Worm (Caenorhabditis elegans): ENCODE measurements around the gene sru-4.

sru-4 gene

ce11 chrIV:9480936-9481335 lies 17.3 kb upstream of the sru-4 start, which contains the start of gene cng-3:
TSS of gene cng-3 (minus strand) at chrIV:9481037.
- TF ChIP-seq M03D4.4 (tag; optimal IDR thresholded peaks at IDR 0.05): no peak
- TF ChIP-seq blmp-1 (tag; optimal IDR thresholded peaks at IDR 0.05): no peak
- TF ChIP-seq flh-1 (GFP tag; optimal IDR thresholded peaks at IDR 0.05): no peak
- TF ChIP-seq ceh-83 (GFP tag; optimal IDR thresholded peaks at IDR 0.05): no peak
- no peak for TF ChIP-seq mep-1 (tag; optimal IDR thresholded peaks at IDR 0.05)
- TF ChIP-seq elt-1 (tag; optimal IDR thresholded peaks at IDR 0.05; ENCODE audit: borderline replicate concordance, insufficient read depth): no peak
- no peak for TF ChIP-seq unc-39 (tag; optimal IDR thresholded peaks at IDR 0.05)
- no peak for TF ChIP-seq ztf-11 (tag; optimal IDR thresholded peaks at IDR 0.05)
- no peak for TF ChIP-seq tbx-8 (GFP tag; optimal IDR thresholded peaks at IDR 0.05)
- TF ChIP-seq nhr-2 (tag; optimal IDR thresholded peaks at IDR 0.05): no peak
- no peak for TF ChIP-seq snpc-4 (tag; optimal IDR thresholded peaks at IDR 0.05)
- TF ChIP-seq mab-5 (tag; optimal IDR thresholded peaks at IDR 0.05): no peak
- no peak for TF ChIP-seq hlh-1 (tag; optimal IDR thresholded peaks at IDR 0.05)
- TF ChIP-seq unc-62 (GFP tag; optimal IDR thresholded peaks at IDR 0.05): no peak
- no peak for TF ChIP-seq lsy-2 (tag; optimal IDR thresholded peaks at IDR 0.05)
- TF ChIP-seq lin-32 (GFP tag; optimal IDR thresholded peaks at IDR 0.05): no peak
- TF ChIP-seq cnd-1 (tag; optimal IDR thresholded peaks at IDR 0.05): no peak

ce11 chrIV:9485040-9485439 lies 13.1 kb upstream of the sru-4 start, which contains the start of gene gadr-2:
TSS of gene gadr-2 (minus strand) at chrIV:9485140.
- TF ChIP-seq lin-32 (GFP tag; optimal IDR thresholded peaks at IDR 0.05) (no peak), M03D4.4 (tag; optimal IDR thresholded peaks at IDR 0.05) (no peak), ceh-43 (GFP tag; optimal IDR thresholded peaks at IDR 0.05) (no peak), elt-3 (tag; optimal IDR thresholded peaks at IDR 0.05) (no peak), cnd-1 (tag; optimal IDR thresholded peaks at IDR 0.05) (no peak), ztf-11 (tag; optimal IDR thresholded peaks at IDR 0.05) (no peak), sem-2 (GFP tag; optimal IDR thresholded peaks at IDR 0.05) (no peak), lin-13 (tag; optimal IDR thresholded peaks at IDR 0.05) (no peak), pha-4 (tag; optimal IDR thresholded peaks at IDR 0.05) (no peak), bed-3 (GFP tag; optimal IDR thresholded peaks at IDR 0.05) (no peak), sptf-1 (tag; optimal IDR thresholded peaks at IDR 0.05) (no peak), hlh-1 (tag; optimal IDR thresholded peaks at IDR 0.05) (no peak), nhr-28 (tag; optimal IDR thresholded peaks at IDR 0.05) (no peak), snpc-4 (tag; optimal IDR thresholded peaks at IDR 0.05) (no peak), ceh-39 (tag; optimal IDR thresholded peaks at IDR 0.05) (no peak), ceh-83 (GFP tag; optimal IDR thresholded peaks at IDR 0.05) (no peak), tbx-8 (GFP tag; optimal IDR thresholded peaks at IDR 0.05) (no peak), unc-120 (tag; optimal IDR thresholded peaks at IDR 0.05; ENCODE audit: poor library complexity, severe bottlenecking) (no peak)

ce11 chrIV:9485972-9486371 lies 12.2 kb upstream of the sru-4 start, which contains the start of gene sru-2:
TSS of gene sru-2 (plus strand) at chrIV:9486272.
- TF ChIP-seq mep-1 (tag; optimal IDR thresholded peaks at IDR 0.05) (no peak), sptf-1 (tag; optimal IDR thresholded peaks at IDR 0.05) (no peak), lin-13 (tag; optimal IDR thresholded peaks at IDR 0.05) (no peak), ces-1 (GFP tag; optimal IDR thresholded peaks at IDR 0.05) (no peak)

- TF ChIP-seq unc-39 (tag; optimal IDR thresholded peaks at IDR 0.05) (no peak), M03D4.4 (tag; optimal IDR thresholded peaks at IDR 0.05) (no peak), mep-1 (tag; optimal IDR thresholded peaks at IDR 0.05) (no peak), lin-32 (GFP tag; optimal IDR thresholded peaks at IDR 0.05) (no peak), ceh-83 (GFP tag; optimal IDR thresholded peaks at IDR 0.05) (no peak)
Observed at ce11 chrIV:9486779-9487178, 11.4 kb upstream of the sru-4 start.

- TF ChIP-seq zip-8 (tag; optimal IDR thresholded peaks at IDR 0.05) (no peak), flh-1 (GFP tag; optimal IDR thresholded peaks at IDR 0.05) (no peak), unc-120 (tag; optimal IDR thresholded peaks at IDR 0.05; ENCODE audit: poor library complexity, severe bottlenecking) (no peak), nhr-28 (tag; optimal IDR thresholded peaks at IDR 0.05) (no peak), nhr-76 (tag; optimal IDR thresholded peaks at IDR 0.05) (no peak), pha-4 (tag; optimal IDR thresholded peaks at IDR 0.05) (no peak), nhr-2 (tag; optimal IDR thresholded peaks at IDR 0.05) (no peak), lsy-2 (tag; optimal IDR thresholded peaks at IDR 0.05) (no peak), cnd-1 (tag; optimal IDR thresholded peaks at IDR 0.05) (no peak), ceh-43 (GFP tag; optimal IDR thresholded peaks at IDR 0.05) (no peak), nhr-237 (tag; optimal IDR thresholded peaks at IDR 0.05) (no peak), lin-13 (tag; optimal IDR thresholded peaks at IDR 0.05) (no peak), nhr-12 (tag; optimal IDR thresholded peaks at IDR 0.05) (no peak), sem-2 (GFP tag; optimal IDR thresholded peaks at IDR 0.05) (no peak), blmp-1 (tag; optimal IDR thresholded peaks at IDR 0.05) (no peak), sptf-1 (tag; optimal IDR thresholded peaks at IDR 0.05) (no peak), ham-2 (GFP tag; optimal IDR thresholded peaks at IDR 0.05) (no peak)
Observed at ce11 chrIV:9488315-9488714, 9.9 kb upstream of the sru-4 start, which contains the start of gene sru-1. TSS of gene sru-1 (plus strand) at chrIV:9488615.
